Fruit fly (Drosophila melanogaster): ENCODE measurements around the gene X11L.

The X11L gene

dm6 chrX:17624983-17625401, 25.6 kb downstream of the X11L start (continued):
- 0 out of 3 replicates have a peak, but pooled peaks have one; percentile 50 for TF ChIP-seq ken (GFP tag; IDR thresholded peaks at IDR 0.05)
- TF ChIP-seq CG18619 (GFP tag; optimal IDR thresholded peaks at IDR 0.05): peak; percentile 86
- TF ChIP-seq nerfin-2 (GFP tag; IDR thresholded peaks at IDR 0.05; ENCODE audit: partially characterized antibody): no peak
- TF ChIP-seq odd (GFP tag; optimal IDR thresholded peaks at IDR 0.05): peak; percentile 88
- peak; percentile 50; the same call in 1 of the 2 replicates for TF ChIP-seq wor (GFP tag; IDR thresholded peaks at IDR 0.05)
- TF ChIP-seq CG17328 (GFP tag; IDR thresholded peaks at IDR 0.05): peak; percentile 50
- no peak for TF ChIP-seq CG15479 (GFP tag; optimal IDR thresholded peaks at IDR 0.05)
- TF ChIP-seq CG16779 (GFP tag; IDR thresholded peaks at IDR 0.05): no peak; the same call in 1 of the 2 replicates
- peak; percentile 49 for TF ChIP-seq CG9876 (GFP tag; optimal IDR thresholded peaks at IDR 0.05)
- TF ChIP-seq PHDP (tag; optimal IDR thresholded peaks at IDR 0.05): peak; percentile 93
- TF ChIP-seq tx (GFP tag; optimal IDR thresholded peaks at IDR 0.05): peak; percentile 68
- TF ChIP-seq disco-r (GFP tag; optimal IDR thresholded peaks at IDR 0.05): peak; percentile 75
- TF ChIP-seq CG6791 (GFP tag; IDR thresholded peaks at IDR 0.05; ENCODE audit: partially characterized antibody): no peak
- no peak for TF ChIP-seq Elba2 (GFP tag; optimal IDR thresholded peaks at IDR 0.05)
- peak; percentile 32; the same call in 1 of the 2 replicates for TF ChIP-seq Rx (GFP tag; IDR thresholded peaks at IDR 0.05)
- peak; percentile 82 for TF ChIP-seq lmd (GFP tag; IDR thresholded peaks at IDR 0.05)
- peak; percentile 59; the same call in 1 of the 2 replicates for TF ChIP-seq CG14667 (GFP tag; IDR thresholded peaks at IDR 0.05)
- no peak for TF ChIP-seq fd102C (GFP tag; optimal IDR thresholded peaks at IDR 0.05)
- TF ChIP-seq Trl (optimal IDR thresholded peaks at IDR 0.05): no peak
- TF ChIP-seq Trl (GFP tag; optimal IDR thresholded peaks at IDR 0.05): peak; percentile 52
- peak; percentile 58; the same call in 1 of the 2 replicates for TF ChIP-seq MBD-R2 (GFP tag; IDR thresholded peaks at IDR 0.05)
- peak; percentile 98 for TF ChIP-seq Med (GFP tag)
- TF ChIP-seq Atf3 (GFP tag; optimal IDR thresholded peaks at IDR 0.05): peak; percentile 22
- peak; percentile 85 for TF ChIP-seq Nf-YC (tag; optimal IDR thresholded peaks at IDR 0.05)
- peak; percentile 71 for TF ChIP-seq CG9932 (GFP tag; IDR thresholded peaks at IDR 0.05)
- no peak for TF ChIP-seq CG13287 (GFP tag; IDR thresholded peaks at IDR 0.05; ENCODE audit: partially characterized antibody)
- TF ChIP-seq tna (GFP tag; IDR thresholded peaks at IDR 0.05; ENCODE audit: partially characterized antibody): no peak
- no peak for TF ChIP-seq zf30C (GFP tag; optimal IDR thresholded peaks at IDR 0.05)
- TF ChIP-seq mirr (GFP tag; optimal IDR thresholded peaks at IDR 0.05): peak; percentile 78
- peak; percentile 71 to 82 for TF ChIP-seq bsh (GFP tag; optimal IDR thresholded peaks at IDR 0.05)
- TF ChIP-seq CG9609 (GFP tag; optimal IDR thresholded peaks at IDR 0.05): peak; percentile 71
- TF ChIP-seq ac (GFP tag; optimal IDR thresholded peaks at IDR 0.05): peak; percentile 48
- peak; percentile 71 for TF ChIP-seq CG8089 (GFP tag; optimal IDR thresholded peaks at IDR 0.05)
- peak; percentile 85 for TF ChIP-seq Ptx1 (GFP tag; IDR thresholded peaks at IDR 0.05)
- peak; percentile 81; the same call in 2 of the 3 replicates for TF ChIP-seq CG34422 (GFP tag; IDR thresholded peaks at IDR 0.05)
- no peak for TF ChIP-seq GATAe (GFP tag; conservative IDR thresholded peaks at IDR 0.05)
- peak; percentile 29 for TF ChIP-seq CG4617 (GFP tag; optimal IDR thresholded peaks at IDR 0.05; ENCODE audit: borderline replicate concordance)
- TF ChIP-seq crp (GFP tag; optimal IDR thresholded peaks at IDR 0.05): peak in 1 of 2 experiments; percentile 47
- peak; percentile 81 for TF ChIP-seq CHES-1-like (GFP tag; optimal IDR thresholded peaks at IDR 0.05)
- peak; percentile 61 for TF ChIP-seq Chrac-16 (GFP tag; optimal IDR thresholded peaks at IDR 0.05)
- TF ChIP-seq CG7963 (GFP tag; IDR thresholded peaks at IDR 0.05; ENCODE audit: partially characterized antibody): no peak
- TF ChIP-seq Sox102F (GFP tag; optimal IDR thresholded peaks at IDR 0.05): peak; percentile 90
- peak; percentile 86 for TF ChIP-seq CG30403 (GFP tag; optimal IDR thresholded peaks at IDR 0.05)
- TF ChIP-seq caup (GFP tag; optimal IDR thresholded peaks at IDR 0.05; ENCODE audit: severe bottlenecking): peak; percentile 83
- peak; percentile 83 for TF ChIP-seq fd96Cb (tag; optimal IDR thresholded peaks at IDR 0.05)
- TF ChIP-seq zen2 (GFP tag; IDR thresholded peaks at IDR 0.05; ENCODE audit: partially characterized antibody): no peak
- peak; percentile 70 for TF ChIP-seq CG6654 (GFP tag; optimal IDR thresholded peaks at IDR 0.05)
- peak; percentile 80 for TF ChIP-seq ems (GFP tag; optimal IDR thresholded peaks at IDR 0.05)
- TF ChIP-seq Dek (tag; optimal IDR thresholded peaks at IDR 0.05): peak; percentile 84
- TF ChIP-seq bowl (GFP tag; IDR thresholded peaks at IDR 0.05): peak; percentile 52; the same call in 1 of the 2 replicates

All from whole organism, embryonic.